Worm (Caenorhabditis elegans) whole organism, midembryonic: Measurements from ENCODE around the gene unc-83.

Source experiments
- T22C8.4 ChIP-seq: fragments of 200-800 bp; sonication (Bioruptor generic); IDR thresholded peaks from 2 replicates; pipeline ENCODE4 v1.3.6; 2022; ENCODE audit warnings: missing genetic modification characterization, missing compliant biosample characterization
- cog-1 ChIP-seq: sonication (generic microtip); optimal IDR thresholded peaks from 2 replicates; lab custom pipeline; 2016; ENCODE audit warnings: missing genetic modification characterization, missing compliant biosample characterization
- flt-1 ChIP-seq: fragments of 200-800 bp; sonication (Bioruptor generic); IDR thresholded peaks from 2 replicates; pipeline ENCODE4 v1.3.6; 2022; ENCODE audit warnings: missing genetic modification characterization, missing compliant biosample characterization
- klf-2 ChIP-seq: fragments of 200-800 bp; sonication (Bioruptor generic); conservative IDR thresholded peaks from 2 replicates; pipeline ENCODE4 v1.3.6; 2022; ENCODE audit warnings: missing genetic modification reagents, missing genetic modification characterization, missing compliant biosample characterization
- med-1 ChIP-seq: sonication (generic microtip); optimal IDR thresholded peaks from 2 replicates; lab custom pipeline; 2017; ENCODE audit warnings: missing genetic modification characterization, mild to moderate bottlenecking, missing compliant biosample characterization, antibody characterized with exemption, missing genetic modification reagents; ENCODE audit not compliant: insufficient read depth
- ref-1 ChIP-seq: fragments of 200-800 bp; sonication (Bioruptor generic); conservative IDR thresholded peaks from 2 replicates; pipeline ENCODE4 v1.3.6; 2022; ENCODE audit warnings: missing genetic modification reagents, missing genetic modification characterization, missing compliant biosample characterization
- tab-1 ChIP-seq: fragments of 200-800 bp; sonication (Bioruptor generic); IDR thresholded peaks from 2 replicates; pipeline ENCODE4 v1.3.6; 2022; ENCODE audit warnings: missing genetic modification characterization, missing compliant biosample characterization
- ztf-23 ChIP-seq: fragments of 200-800 bp; sonication (Bioruptor generic); IDR thresholded peaks from 2 replicates; pipeline ENCODE4 v1.3.6; 2022; ENCODE audit warnings: missing genetic modification reagents, missing genetic modification characterization, missing compliant biosample characterization
- ztf-29 ChIP-seq: fragments of 200-800 bp; sonication (Bioruptor generic); IDR thresholded peaks from 2 replicates; pipeline ENCODE4 v1.3.6; 2022; ENCODE audit warnings: missing genetic modification reagents, missing genetic modification characterization, missing compliant biosample characterization

The unc-83 gene

ce11 chrV:6522879-6523497, 58.1 kb downstream of the unc-83 start:
- TF ChIP-seq ztf-29 (GFP tag; lab: Robert Waterston, UW), result no peak
- TF ChIP-seq med-1, result no peak
- no peak for TF ChIP-seq cog-1
- no peak for TF ChIP-seq ref-1 (GFP tag; lab: Robert Waterston, UW)
- no peak for TF ChIP-seq flt-1
- no peak for TF ChIP-seq T22C8.4 (GFP tag; lab: Robert Waterston, UW)
- TF ChIP-seq tab-1 (GFP tag; lab: Robert Waterston, UW), result no peak
- TF ChIP-seq ztf-23 (GFP tag; lab: Robert Waterston, UW), result no peak
- no peak for TF ChIP-seq klf-2 (GFP tag; lab: Robert Waterston, UW)

- TF ChIP-seq klf-2 (GFP tag; lab: Robert Waterston, UW) (no peak), cog-1 (no peak), med-1 (no peak), tab-1 (GFP tag; lab: Robert Waterston, UW) (no peak), ztf-29 (GFP tag; lab: Robert Waterston, UW) (no peak), ref-1 (GFP tag; lab: Robert Waterston, UW) (no peak), flt-1 (no peak), ztf-23 (GFP tag; lab: Robert Waterston, UW) (no peak), T22C8.4 (GFP tag; lab: Robert Waterston, UW) (no peak)
These were observed 59.9 kb downstream of the unc-83 start, which contains the start of gene acs-1 for ce11 chrV:6524757-6525156. acs-1 (plus strand) TSS chrV:6524989.

- no peak for TF ChIP-seq med-1
- no peak for TF ChIP-seq ztf-29 (GFP tag; lab: Robert Waterston, UW)
- TF ChIP-seq ref-1 (GFP tag; lab: Robert Waterston, UW), result no peak
- no peak for TF ChIP-seq T22C8.4 (GFP tag; lab: Robert Waterston, UW)
- no peak for TF ChIP-seq cog-1
- TF ChIP-seq ztf-23 (GFP tag; lab: Robert Waterston, UW), result no peak
- TF ChIP-seq flt-1, result no peak
- no peak for TF ChIP-seq tab-1 (GFP tag; lab: Robert Waterston, UW)
- TF ChIP-seq klf-2 (GFP tag; lab: Robert Waterston, UW), result no peak
These were observed 68.2 kb downstream of the unc-83 start, which contains the start of gene hpo-26 for ce11 chrV:6533030-6533429. hpo-26 (minus strand) TSS chrV:6533060.
